Fruit fly (Drosophila melanogaster): ENCODE data around the gene CG4287.

CG4287 gene

dm6 chr3R:15985762-15986214 is 22.1 kb upstream of the CG4287 start, which contains the start of gene srp (continued):
- TF ChIP-seq CG4730 (GFP tag; IDR thresholded peaks at IDR 0.05) (no peak), hb (GFP tag; IDR thresholded peaks at IDR 0.05; ENCODE audit: partially characterized antibody) (no peak), CG1792 (GFP tag; optimal IDR thresholded peaks at IDR 0.05) (no peak), Abd-B (GFP tag; optimal IDR thresholded peaks at IDR 0.05) (no peak), dysf (GFP tag; IDR thresholded peaks at IDR 0.05) (no peak), wdn (GFP tag; IDR thresholded peaks at IDR 0.05) (no peak), CG13775 (GFP tag; optimal IDR thresholded peaks at IDR 0.05) (no peak), Taf1 (GFP tag; IDR thresholded peaks at IDR 0.05) (no peak), Hr3 (GFP tag; optimal IDR thresholded peaks at IDR 0.05) (no peak), CG18476 (GFP tag; optimal IDR thresholded peaks at IDR 0.05) (no peak), dmrt11E (tag; optimal IDR thresholded peaks at IDR 0.05) (no peak), Nf-YC (tag; optimal IDR thresholded peaks at IDR 0.05) (peak; percentile 90)

DNA sequence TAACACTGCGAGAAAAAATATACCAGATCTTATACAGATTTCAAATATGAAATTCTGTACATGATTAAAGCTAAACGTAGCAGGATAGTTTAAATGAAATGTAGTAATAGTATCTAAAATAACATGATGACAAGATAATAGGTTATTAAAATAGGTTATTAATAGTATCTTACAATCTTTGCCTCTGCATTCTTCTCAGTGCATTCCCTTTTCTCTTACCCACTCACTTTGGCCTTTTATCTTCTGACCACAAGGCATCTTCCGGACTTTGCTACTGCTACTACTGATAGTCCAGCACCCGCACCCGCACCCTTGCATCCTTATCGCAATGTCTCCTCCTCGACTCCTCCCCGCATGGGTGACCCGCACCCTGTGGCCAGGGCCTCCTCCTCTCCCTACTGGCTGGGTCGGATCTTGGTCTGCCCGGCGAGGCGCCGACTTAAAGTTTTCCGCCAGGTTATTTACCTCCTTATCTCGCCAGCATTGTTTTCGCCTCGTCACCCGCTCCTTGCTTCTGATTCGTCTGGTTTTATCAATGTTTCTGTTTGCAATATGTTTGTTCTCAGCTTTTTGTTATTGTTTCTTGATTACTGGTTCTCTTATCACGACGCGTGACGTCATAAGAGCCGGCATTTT is 20.9 kb upstream of the CG4287 start:
- TF ChIP-seq slp2 (GFP tag; optimal IDR thresholded peaks at IDR 0.05), result peak; percentile 7
- TF ChIP-seq pan (optimal IDR thresholded peaks at IDR 0.05), result no peak
- peak in 1 of 2 experiments; percentile 39 for TF ChIP-seq pan (GFP tag; optimal IDR thresholded peaks at IDR 0.05 in 1 of 2, IDR thresholded peaks at IDR 0.05 in 1 of 2)
- TF ChIP-seq Hr78 (GFP tag; optimal IDR thresholded peaks at IDR 0.05), result peak in 1 of 2 experiments; percentile 39
- TF ChIP-seq inv (GFP tag; IDR thresholded peaks at IDR 0.05; ENCODE audit: partially characterized antibody), result no peak
- TF ChIP-seq nmo (GFP tag; optimal IDR thresholded peaks at IDR 0.05), result peak; percentile 73
- no peak for TF ChIP-seq Atf6 (GFP tag; IDR thresholded peaks at IDR 0.05)
- TF ChIP-seq CG15269 (tag; optimal IDR thresholded peaks at IDR 0.05), result peak; percentile 47
- peak; percentile 49 for TF ChIP-seq CG10209 (GFP tag; optimal IDR thresholded peaks at IDR 0.05)
- TF ChIP-seq CG2199 (GFP tag; IDR thresholded peaks at IDR 0.05), result no peak
- peak; percentile 35 for TF ChIP-seq Meics (GFP tag; optimal IDR thresholded peaks at IDR 0.05)
- peak; percentile 29 for TF ChIP-seq Asciz (GFP tag; optimal IDR thresholded peaks at IDR 0.05)
- peak; percentile 89 for TF ChIP-seq CG15479 (GFP tag; optimal IDR thresholded peaks at IDR 0.05)
- no peak for TF ChIP-seq CG8359 (GFP tag; optimal IDR thresholded peaks at IDR 0.05; ENCODE audit: borderline replicate concordance)
- TF ChIP-seq Drgx (GFP tag; IDR thresholded peaks at IDR 0.05), result peak; percentile 80
- peak; percentile 38 for TF ChIP-seq CG2120 (GFP tag; optimal IDR thresholded peaks at IDR 0.05)
- peak; percentile 63 for TF ChIP-seq CG8924 (tag; optimal IDR thresholded peaks at IDR 0.05)
- TF ChIP-seq CG17186 (GFP tag; optimal IDR thresholded peaks at IDR 0.05), result no peak
- peak; percentile 7 for TF ChIP-seq CG10274 (GFP tag; optimal IDR thresholded peaks at IDR 0.05)
- TF ChIP-seq ranshi (GFP tag; IDR thresholded peaks at IDR 0.05), result no peak
- TF ChIP-seq ham (GFP tag; IDR thresholded peaks at IDR 0.05), result no peak
- peak; percentile 32 for TF ChIP-seq CG7786 (GFP tag; optimal IDR thresholded peaks at IDR 0.05)
- no peak for TF ChIP-seq CG11723 (GFP tag; optimal IDR thresholded peaks at IDR 0.05)
- no peak for TF ChIP-seq al (GFP tag; IDR thresholded peaks at IDR 0.05)
- TF ChIP-seq Mes4 (GFP tag; optimal IDR thresholded peaks at IDR 0.05), result no peak
- peak; percentile 42; the same call in 1 of the 3 replicates for TF ChIP-seq CG34422 (GFP tag; IDR thresholded peaks at IDR 0.05)
- peak; percentile 66 for TF ChIP-seq CG7839 (tag; optimal IDR thresholded peaks at IDR 0.05)
- 0 out of 4 replicates have a peak, but pooled peaks have one; percentile 35 for TF ChIP-seq chinmo (GFP tag; IDR thresholded peaks at IDR 0.05; ENCODE audit: partially characterized antibody)
- TF ChIP-seq CG15696 (tag; optimal IDR thresholded peaks at IDR 0.05), result peak; percentile 54
- TF ChIP-seq Dip2 (GFP tag; IDR thresholded peaks at IDR 0.05), result no peak
- TF ChIP-seq CG7556 (GFP tag; optimal IDR thresholded peaks at IDR 0.05), result peak; percentile 53
- no peak for TF ChIP-seq CG6854 (GFP tag; optimal IDR thresholded peaks at IDR 0.05)
- no peak for TF ChIP-seq ato (GFP tag; IDR thresholded peaks at IDR 0.05; ENCODE audit: partially characterized antibody)
- TF ChIP-seq CG2202 (tag; optimal IDR thresholded peaks at IDR 0.05), result no peak
- TF ChIP-seq CG10979 (tag; optimal IDR thresholded peaks at IDR 0.05), result peak; percentile 76
- TF ChIP-seq CG13775 (GFP tag; optimal IDR thresholded peaks at IDR 0.05), result peak; percentile 15
- no peak for TF ChIP-seq bigmax (GFP tag; optimal IDR thresholded peaks at IDR 0.05)
